Fruit fly (Drosophila melanogaster): Measurements from ENCODE around the gene Glyp.

Glyp gene

dm6 chr2L:2177312-2177968, 46.8 kb downstream of the Glyp start:
- TF ChIP-seq emc (GFP tag; optimal IDR thresholded peaks at IDR 0.05) (no peak), CG12391 (tag; optimal IDR thresholded peaks at IDR 0.05) (peak; percentile 26), Hmr (GFP tag; optimal IDR thresholded peaks at IDR 0.05) (peak; percentile 63), shn (GFP tag; optimal IDR thresholded peaks at IDR 0.05) (peak; percentile 73), Sry-δ (GFP tag; optimal IDR thresholded peaks at IDR 0.05) (no peak), Dbx (GFP tag; IDR thresholded peaks at IDR 0.05) (0 out of 3 replicates have a peak, but pooled peaks have one; percentile 28), E2f1 (GFP tag; IDR thresholded peaks at IDR 0.05) (no peak), tgo (GFP tag; IDR thresholded peaks at IDR 0.05) (peak; percentile 29; the same call in 1 of the 3 replicates), CG13424 (tag; optimal IDR thresholded peaks at IDR 0.05) (peak; percentile 20), rib (GFP tag; IDR thresholded peaks at IDR 0.05) (no peak), Eip74EF (GFP tag; optimal IDR thresholded peaks at IDR 0.05) (no peak), Atf6 (GFP tag; IDR thresholded peaks at IDR 0.05) (peak; percentile 58; the same call in 1 of the 2 replicates), lab (GFP tag; optimal IDR thresholded peaks at IDR 0.05) (peak; percentile 23), HHEX (GFP tag; optimal IDR thresholded peaks at IDR 0.05) (peak; percentile 44), Trl (optimal IDR thresholded peaks at IDR 0.05) (no peak), Trl (GFP tag; optimal IDR thresholded peaks at IDR 0.05) (peak; percentile 41), CG1792 (GFP tag; optimal IDR thresholded peaks at IDR 0.05) (no peak), sim (GFP tag; IDR thresholded peaks at IDR 0.05) (no peak), prd (optimal IDR thresholded peaks at IDR 0.05) (no peak), prd (GFP tag; IDR thresholded peaks at IDR 0.05) (peak; percentile 56), Lpt (GFP tag; optimal IDR thresholded peaks at IDR 0.05) (no peak), esg (GFP tag; conservative IDR thresholded peaks at IDR 0.05) (peak; percentile 23; the same call in 1 of the 2 replicates), CG9932 (GFP tag; IDR thresholded peaks at IDR 0.05) (peak; percentile 70), Asciz (GFP tag; optimal IDR thresholded peaks at IDR 0.05) (no peak), trh (GFP tag; optimal IDR thresholded peaks at IDR 0.05) (no peak), salm (tag; optimal IDR thresholded peaks at IDR 0.05) (no peak), cato (GFP tag; optimal IDR thresholded peaks at IDR 0.05; ENCODE audit: borderline replicate concordance) (no peak), CG4820 (GFP tag; optimal IDR thresholded peaks at IDR 0.05) (peak; percentile 36), CG18599 (GFP tag; optimal IDR thresholded peaks at IDR 0.05) (peak; percentile 63), NfI (GFP tag; optimal IDR thresholded peaks at IDR 0.05) (peak; percentile 37), zfh1 (GFP tag; IDR thresholded peaks at IDR 0.05) (peak; percentile 49; the same call in 1 of the 3 replicates), CG13123 (GFP tag; optimal IDR thresholded peaks at IDR 0.05) (peak; percentile 1), D (optimal IDR thresholded peaks at IDR 0.05) (no peak), D (GFP tag; optimal IDR thresholded peaks at IDR 0.05) (peak; percentile 42), CG10543 (GFP tag; optimal IDR thresholded peaks at IDR 0.05) (peak; percentile 16), CG17328 (GFP tag; IDR thresholded peaks at IDR 0.05) (peak; percentile 53; the same call in 1 of the 2 replicates), gro (GFP tag; optimal IDR thresholded peaks at IDR 0.05) (peak; percentile 62), ssp (GFP tag; IDR thresholded peaks at IDR 0.05) (peak; percentile 35; the same call in 1 of the 2 replicates), CG10267 (tag; optimal IDR thresholded peaks at IDR 0.05) (peak; percentile 5), CG34376 (GFP tag; optimal IDR thresholded peaks at IDR 0.05) (no peak), CG30020 (tag; optimal IDR thresholded peaks at IDR 0.05) (no peak), chif (GFP tag; optimal IDR thresholded peaks at IDR 0.05) (peak; percentile 11 to 73), bowl (GFP tag; IDR thresholded peaks at IDR 0.05) (no peak), CG6813 (GFP tag; optimal IDR thresholded peaks at IDR 0.05) (peak; percentile 50), Mrtf (GFP tag; IDR thresholded peaks at IDR 0.05) (peak; percentile 51; the same call in 1 of the 3 replicates), CG7839 (tag; optimal IDR thresholded peaks at IDR 0.05) (peak; percentile 46), CG5180 (GFP tag; optimal IDR thresholded peaks at IDR 0.05) (no peak), corto (GFP tag; optimal IDR thresholded peaks at IDR 0.05) (peak; percentile 53), CG1647 (GFP tag; optimal IDR thresholded peaks at IDR 0.05) (peak; percentile 59), CG9437 (GFP tag; optimal IDR thresholded peaks at IDR 0.05) (peak; percentile 29)
